Worm (Caenorhabditis elegans): ENCODE measurements around the gene C25E10.17.
A peak's percentile ranks its signal among the peaks of the same experiment; 100 is the strongest.

The C25E10.17 gene

ce11 chrV:9074360-9074834 is 27.0 kb upstream of the C25E10.17 start (continued):
- TF ChIP-seq dve-1 (tag; optimal IDR thresholded peaks at IDR 0.05; ENCODE audit: insufficient read depth) (peak; percentile 68), spr-1 (tag; optimal IDR thresholded peaks at IDR 0.05) (no peak), php-3 (GFP tag; IDR thresholded peaks at IDR 0.05) (peak; percentile 76), attf-4 (tag; optimal IDR thresholded peaks at IDR 0.05) (no peak), mdt-29 (GFP tag; IDR thresholded peaks at IDR 0.05) (no peak), daf-19 (GFP tag; conservative IDR thresholded peaks at IDR 0.05) (no peak), F10B5.3 (tag; optimal IDR thresholded peaks at IDR 0.05) (no peak), ces-1 (GFP tag; optimal IDR thresholded peaks at IDR 0.05) (no peak), zip-2 (tag; optimal IDR thresholded peaks at IDR 0.05) (no peak), Y48G9A.11 (GFP tag; IDR thresholded peaks at IDR 0.05) (no peak), lin-29 (GFP tag; IDR thresholded peaks at IDR 0.05) (no peak), nhr-11 (tag; optimal IDR thresholded peaks at IDR 0.05) (no peak), snpc-1.2 (GFP tag; IDR thresholded peaks at IDR 0.05) (no peak), lim-7 (GFP tag; IDR thresholded peaks at IDR 0.05) (no peak), fos-1 (tag; optimal IDR thresholded peaks at IDR 0.05) (peak; percentile 80), ceh-28 (tag; optimal IDR thresholded peaks at IDR 0.05) (no peak), daf-16 (GFP tag; optimal IDR thresholded peaks at IDR 0.05) (no peak), daf-16 (tag; optimal IDR thresholded peaks at IDR 0.05) (peak; percentile 95), mes-2 (tag; optimal IDR thresholded peaks at IDR 0.05; ENCODE audit: poor library complexity, severe bottlenecking) (no peak), Y5F2A.4 (GFP tag; optimal IDR thresholded peaks at IDR 0.05) (no peak), hlh-11 (tag; optimal IDR thresholded peaks at IDR 0.05) (peak; percentile 66), zip-11 (GFP tag; IDR thresholded peaks at IDR 0.05) (no peak), lin-39 (tag; optimal IDR thresholded peaks at IDR 0.05) (no peak), F49E8.2 (tag; optimal IDR thresholded peaks at IDR 0.05; ENCODE audit: borderline replicate concordance) (no peak), unc-62 (GFP tag; optimal IDR thresholded peaks at IDR 0.05 in 1 of 2) (peak in 1 of 2 experiments; percentile 66), unc-62 (tag; optimal IDR thresholded peaks at IDR 0.05) (no peak), aha-1 (tag) (peak; percentile 96), zfp-3 (GFP tag; conservative IDR thresholded peaks at IDR 0.05) (peak; percentile 4; the same call in 1 of the 2 replicates), nhr-10 (tag; optimal IDR thresholded peaks at IDR 0.05) (peak; percentile 41), sdz-12 (GFP tag; optimal IDR thresholded peaks at IDR 0.05) (no peak), ZK337.2 (GFP tag; IDR thresholded peaks at IDR 0.05) (no peak), ceh-32 (tag; optimal IDR thresholded peaks at IDR 0.05; ENCODE audit: poor library complexity) (no peak), nhr-77 (tag; optimal IDR thresholded peaks at IDR 0.05) (peak; percentile 87), lin-38 (GFP tag; IDR thresholded peaks at IDR 0.05) (no peak), nhr-237 (tag; optimal IDR thresholded peaks at IDR 0.05) (no peak), arid-1 (GFP tag; conservative IDR thresholded peaks at IDR 0.05) (no peak)

ce11 chrV:9073322-9074038 is 26.1 kb upstream of the C25E10.17 start, which contains the start of gene oac-50:
TSS of gene oac-50 (minus strand) at chrV:9073540.
- TF ChIP-seq unc-39 (tag; optimal IDR thresholded peaks at IDR 0.05) (no peak), madf-9 (GFP tag; conservative IDR thresholded peaks at IDR 0.05) (no peak), madf-5 (GFP tag; IDR thresholded peaks at IDR 0.05) (no peak), zip-11 (GFP tag; IDR thresholded peaks at IDR 0.05) (no peak), ztf-7 (tag; optimal IDR thresholded peaks at IDR 0.05) (no peak), fkh-10 (GFP tag; optimal IDR thresholded peaks at IDR 0.05) (no peak), zag-1 (tag; optimal IDR thresholded peaks at IDR 0.05) (no peak), lin-15B (tag; optimal IDR thresholded peaks at IDR 0.05) (no peak), dmd-6 (GFP tag; IDR thresholded peaks at IDR 0.05) (peak; percentile 28; the same call in 1 of the 2 replicates), rbr-2 (tag; optimal IDR thresholded peaks at IDR 0.05) (no peak), ctbp-1 (GFP tag; IDR thresholded peaks at IDR 0.05) (no peak), lin-29 (GFP tag; IDR thresholded peaks at IDR 0.05) (no peak), ceh-82 (tag; optimal IDR thresholded peaks at IDR 0.05) (no peak), hlh-30 (tag; optimal IDR thresholded peaks at IDR 0.05; ENCODE audit: insufficient read depth) (peak; percentile 31), daf-16 (GFP tag; optimal IDR thresholded peaks at IDR 0.05) (no peak), daf-16 (tag; optimal IDR thresholded peaks at IDR 0.05) (peak; percentile 39), nhr-102 (tag; optimal IDR thresholded peaks at IDR 0.05) (no peak), nhr-6 (tag; optimal IDR thresholded peaks at IDR 0.05) (no peak), mep-1 (tag; optimal IDR thresholded peaks at IDR 0.05) (no peak), pqm-1 (tag; optimal IDR thresholded peaks at IDR 0.05) (no peak), aha-1 (tag) (no peak)

All from whole organism, L4 larva.